Fruit fly (Drosophila melanogaster) whole organism, embryonic: ENCODE data around the gene bib.

Experiments used
- CG7556 ChIP-seq: fragments of 200-800 bp; sonication (Bioruptor generic); optimal IDR thresholded peaks from 2 replicates; lab custom pipeline; 2017; ENCODE audit warnings: missing biosample characterization, mild to moderate bottlenecking, missing genetic modification characterization
- Gsc ChIP-seq: fragments of 200-800 bp; sonication (Bioruptor generic); IDR thresholded peaks from 2 replicates; pipeline ENCODE4 v1.3.6; 2022; ENCODE audit warnings: missing biosample characterization, missing genetic modification characterization
- Spps ChIP-seq: fragments of 200-800 bp; sonication (Bioruptor generic); optimal IDR thresholded peaks from 2 replicates; lab custom pipeline; 2018; ENCODE audit warnings: missing biosample characterization, mild to moderate bottlenecking, missing genetic modification characterization
- shn ChIP-seq: fragments of 200-800 bp; sonication (Bioruptor generic); optimal IDR thresholded peaks from 3 replicates; lab custom pipeline; 2016; ENCODE audit warnings: missing biosample characterization, missing genetic modification characterization
- zfh1 ChIP-seq: fragments of 200-800 bp; sonication (Bioruptor generic); IDR thresholded peaks from 3 replicates; pipeline ENCODE4 v1.3.6; 2022; ENCODE audit warnings: missing biosample characterization, missing genetic modification characterization
- zfh2 ChIP-seq: fragments of 200-800 bp; sonication (Bioruptor generic); optimal IDR thresholded peaks from 2 replicates; lab custom pipeline; 2016; ENCODE audit warnings: missing biosample characterization, missing genetic modification characterization

dm6 chr2L:9988201-9988990 lies 4.0 kb downstream of the bib start:
- TF ChIP-seq zfh1 (GFP tag; lab: Robert Waterston, UW) (no peak), zfh2 (GFP tag; lab: Kevin White, UChicago) (no peak), CG7556 (GFP tag; lab: Kevin White, UChicago) (no peak), shn (no peak), Spps (tag; lab: Kevin White, UChicago) (no peak), Gsc (GFP tag; lab: Robert Waterston, UW) (no peak)
